Worm (Caenorhabditis elegans) whole organism, early embryonic: Measurements from ENCODE around the gene msra-1.
A peak's percentile ranks its signal among the peaks of the same experiment; 100 is the strongest.

Experiments
- B0310.2 ChIP-seq: sonication (generic microtip); optimal IDR thresholded peaks from 2 replicates; lab custom pipeline; 2016; ENCODE audit warnings: mild to moderate bottlenecking, missing genetic modification characterization, missing compliant biosample characterization
- F13C5.2 ChIP-seq: sonication (generic microtip); optimal IDR thresholded peaks from 2 replicates; lab custom pipeline; 2017; ENCODE audit warnings: mild to moderate bottlenecking, missing genetic modification characterization, inconsistent platforms, missing compliant biosample characterization
- aly-1 ChIP-seq: sonication (generic microtip); optimal IDR thresholded peaks from 2 replicates; lab custom pipeline; 2016; ENCODE audit warnings: missing genetic modification characterization, missing compliant biosample characterization
- ama-1 ChIP-seq: fragments of 150-350 bp; optimal IDR thresholded peaks from 2 replicates; lab custom pipeline; 2014
- ceh-13 ChIP-seq: fragments of 200-800 bp; sonication (Bioruptor generic); optimal IDR thresholded peaks from 2 replicates; lab custom pipeline; 2018; ENCODE audit warnings: mild to moderate bottlenecking, missing genetic modification characterization, missing compliant biosample characterization
- ceh-36 ChIP-seq: sonication (generic microtip); optimal IDR thresholded peaks from 2 replicates; lab custom pipeline; 2016; ENCODE audit warnings: missing genetic modification characterization, inconsistent platforms, missing compliant biosample characterization
- ets-7 ChIP-seq: sonication (generic microtip); optimal IDR thresholded peaks from 2 replicates; lab custom pipeline; 2016; ENCODE audit warnings: missing genotype, missing genetic modification characterization, missing compliant biosample characterization
- flt-1 ChIP-seq: fragments of 200-800 bp; sonication (Bioruptor generic); IDR thresholded peaks from 2 replicates; pipeline ENCODE4 v1.3.6; 2022; ENCODE audit warnings: missing genetic modification characterization, missing compliant biosample characterization
- hmbx-1 ChIP-seq: sonication (generic microtip); optimal IDR thresholded peaks from 2 replicates; lab custom pipeline; 2016; ENCODE audit warnings: mild to moderate bottlenecking, missing genetic modification characterization, missing compliant biosample characterization
- hmg-4 ChIP-seq: fragments of 200-800 bp; sonication (Bioruptor generic); optimal IDR thresholded peaks from 2 replicates; lab custom pipeline; 2018; ENCODE audit warnings: mild to moderate bottlenecking, missing genetic modification characterization, missing compliant biosample characterization
- hnd-1 ChIP-seq: sonication (generic microtip); optimal IDR thresholded peaks from 2 replicates; lab custom pipeline; 2016; ENCODE audit warnings: missing genetic modification characterization, missing compliant biosample characterization
- pes-1 ChIP-seq: fragments of 200-800 bp; sonication (Bioruptor generic); IDR thresholded peaks from 2 replicates; pipeline ENCODE4 v1.3.6; 2022; ENCODE audit warnings: missing genetic modification reagents, missing genetic modification characterization, missing compliant biosample characterization
- scrt-1 ChIP-seq: fragments of 200-800 bp; sonication (Bioruptor generic); IDR thresholded peaks from 2 replicates; pipeline ENCODE4 v1.3.6; 2022; ENCODE audit warnings: missing genetic modification characterization, missing compliant biosample characterization
- sea-1 ChIP-seq: fragments of 200-800 bp; sonication (Bioruptor generic); conservative IDR thresholded peaks from 2 replicates; pipeline ENCODE4 v1.3.6; 2022; ENCODE audit warnings: missing genetic modification characterization, missing compliant biosample characterization
- tbx-11 ChIP-seq: fragments of 200-800 bp; sonication (Bioruptor generic); IDR thresholded peaks from 2 replicates; pipeline ENCODE4 v1.3.6; 2022; ENCODE audit warnings: missing genetic modification characterization, missing compliant biosample characterization
- tbx-37 ChIP-seq: fragments of 200-800 bp; sonication (Bioruptor generic); conservative IDR thresholded peaks from 2 replicates; pipeline ENCODE4 v1.3.6; 2022; ENCODE audit warnings: missing genetic modification reagents, missing genetic modification characterization, missing compliant biosample characterization
- tra-4 ChIP-seq: sonication (generic microtip); optimal IDR thresholded peaks from 2 replicates; lab custom pipeline; 2017; ENCODE audit warnings: missing genetic modification characterization, missing compliant biosample characterization

msra-1 gene

ce11 chrII:7393393-7393792 is 29.6 kb upstream of the msra-1 start:
- TF ChIP-seq ets-7 (no peak), F13C5.2 (no peak), hnd-1 (tag; lab: Kevin White, UChicago) (no peak), scrt-1 (no peak), tbx-11 (GFP tag; lab: Robert Waterston, UW) (no peak), pes-1 (no peak), aly-1 (tag; lab: Kevin White, UChicago) (no peak), flt-1 (GFP tag; lab: Robert Waterston, UW) (no peak), ama-1 (lab: Kevin White, UChicago) (no peak), ceh-13 (GFP tag; lab: Kevin White, UChicago) (no peak), tbx-37 (GFP tag; lab: Robert Waterston, UW) (no peak), tra-4 (tag; lab: Kevin White, UChicago) (no peak), B0310.2 (tag; lab: Kevin White, UChicago) (no peak), hmbx-1 (tag; lab: Kevin White, UChicago) (no peak), hmg-4 (no peak)

ce11 chrII:7392052-7392694 is 28.3 kb upstream of the msra-1 start:
- TF ChIP-seq F13C5.2 (peak; percentile 50), flt-1 (GFP tag; lab: Robert Waterston, UW) (no peak)

ce11 chrII:7390335-7390734 is 26.5 kb upstream of the msra-1 start:
- TF ChIP-seq ceh-13 (GFP tag; lab: Kevin White, UChicago) (no peak), ets-7 (no peak), pes-1 (no peak), tbx-11 (GFP tag; lab: Robert Waterston, UW) (no peak), sea-1 (no peak), B0310.2 (tag; lab: Kevin White, UChicago) (no peak), aly-1 (tag; lab: Kevin White, UChicago) (no peak), hmg-4 (no peak), scrt-1 (no peak)

- TF ChIP-seq hmg-4 (no peak), sea-1 (no peak), ceh-36 (tag; lab: Kevin White, UChicago) (no peak), B0310.2 (tag; lab: Kevin White, UChicago) (no peak)
Measured at ce11 chrII:7385442-7385841, 21.6 kb upstream of the msra-1 start, which contains the start of gene sre-3. Gene sre-3, plus strand, starts transcription at chrII:7385742.

ce11 chrII:7381947-7382346 is 18.1 kb upstream of the msra-1 start:
- TF ChIP-seq pes-1 (no peak), flt-1 (GFP tag; lab: Robert Waterston, UW) (no peak), ama-1 (lab: Kevin White, UChicago) (no peak), ceh-13 (GFP tag; lab: Kevin White, UChicago) (no peak), tbx-11 (GFP tag; lab: Robert Waterston, UW) (no peak), B0310.2 (tag; lab: Kevin White, UChicago) (no peak), ets-7 (no peak)

- TF ChIP-seq F13C5.2, result no peak
- no peak for TF ChIP-seq tbx-37 (GFP tag; lab: Robert Waterston, UW)
- TF ChIP-seq tbx-11 (GFP tag; lab: Robert Waterston, UW), result no peak
- no peak for TF ChIP-seq hmg-4
- TF ChIP-seq ceh-36 (tag; lab: Kevin White, UChicago), result no peak
- no peak for TF ChIP-seq ceh-13 (GFP tag; lab: Kevin White, UChicago)
Measured at ce11 chrII:7381142-7381611, 17.3 kb upstream of the msra-1 start, which contains the start of gene C07D10.5. Gene C07D10.5, plus strand, starts transcription at chrII:7381561.

ce11 chrII:7379021-7379420 is 15.2 kb upstream of the msra-1 start, which contains the start of gene C07D10.6:
Gene C07D10.6, plus strand, starts transcription at chrII:7379321.
- TF ChIP-seq B0310.2 (tag; lab: Kevin White, UChicago), result no peak
- no peak for TF ChIP-seq flt-1 (GFP tag; lab: Robert Waterston, UW)
- TF ChIP-seq pes-1, result no peak
- TF ChIP-seq ama-1 (lab: Kevin White, UChicago), result no peak
- no peak for TF ChIP-seq tra-4 (tag; lab: Kevin White, UChicago)
- no peak for TF ChIP-seq tbx-37 (GFP tag; lab: Robert Waterston, UW)
- TF ChIP-seq hmbx-1 (tag; lab: Kevin White, UChicago), result no peak
- TF ChIP-seq scrt-1, result no peak
- TF ChIP-seq F13C5.2, result no peak
- TF ChIP-seq aly-1 (tag; lab: Kevin White, UChicago), result no peak

ce11 chrII:7374980-7375379 is 11.1 kb upstream of the msra-1 start, which contains the start of gene F43E2.1:
Gene F43E2.1, plus strand, starts transcription at chrII:7375280.
- no peak for TF ChIP-seq F13C5.2

- TF ChIP-seq ceh-13 (GFP tag; lab: Kevin White, UChicago), result no peak
- TF ChIP-seq F13C5.2, result no peak
- TF ChIP-seq flt-1 (GFP tag; lab: Robert Waterston, UW), result no peak
- TF ChIP-seq tbx-11 (GFP tag; lab: Robert Waterston, UW), result no peak
- no peak for TF ChIP-seq tra-4 (tag; lab: Kevin White, UChicago)
- TF ChIP-seq pes-1, result no peak
- TF ChIP-seq hmg-4, result no peak
- TF ChIP-seq B0310.2 (tag; lab: Kevin White, UChicago), result no peak
- no peak for TF ChIP-seq hnd-1 (tag; lab: Kevin White, UChicago)
- no peak for TF ChIP-seq hmbx-1 (tag; lab: Kevin White, UChicago)
- no peak for TF ChIP-seq sea-1
Measured at ce11 chrII:7374143-7374542, 10.3 kb upstream of the msra-1 start, which contains the start of the genes mtch-1 and rpb-4. Gene mtch-1, minus strand, starts transcription at chrII:7374166. Gene rpb-4, plus strand, starts transcription at chrII:7374495.
